Fruit fly (Drosophila melanogaster) Kc167 (cell line): Measurements from ENCODE around the gene Npc2c.

Experiments
- Myc ChIP-seq: fragments of >200 bp; optimal IDR thresholded peaks from 2 replicates; lab custom pipeline; 2017; ENCODE audit warnings: missing external identifiers
- h ChIP-seq: fragments of >200 bp; optimal IDR thresholded peaks from 3 replicates; lab custom pipeline; 2018; ENCODE audit warnings: missing external identifiers

- TF ChIP-seq Myc (no peak), h (lab: Kevin White, UChicago) (no peak)
These were observed 3.4 kb upstream of the Npc2c start for dm6 chr3R:10056647-10057046.
